Fruit fly (Drosophila melanogaster) whole organism, embryonic: ENCODE results near the gene Leash.

Source experiments
- CG10462 ChIP-seq: fragments of 200-800 bp; sonication (Bioruptor generic); optimal IDR thresholded peaks from 2 replicates; lab custom pipeline; 2016; ENCODE audit warnings: missing biosample characterization, missing genetic modification characterization
- CG11093 ChIP-seq: fragments of 200-800 bp; sonication (Bioruptor generic); IDR thresholded peaks from 3 replicates; pipeline ENCODE4 v1.3.6; 2022; ENCODE audit warnings: missing biosample characterization, missing genetic modification characterization
- CG11560 ChIP-seq: fragments of 200-800 bp; sonication (Bioruptor generic); IDR thresholded peaks from 3 replicates; pipeline ENCODE4 v1.3.6; 2022; ENCODE audit warnings: missing biosample characterization, missing genetic modification characterization
- CG12219 ChIP-seq: fragments of 200-800 bp; sonication (Bioruptor generic); optimal IDR thresholded peaks from 3 replicates; lab custom pipeline; 2018; ENCODE audit warnings: missing biosample characterization, mild to moderate bottlenecking, missing genetic modification characterization
- CG12744 ChIP-seq: fragments of 200-800 bp; sonication (Bioruptor generic); optimal IDR thresholded peaks from 2 replicates; lab custom pipeline; 2016; ENCODE audit warnings: missing biosample characterization, missing genetic modification characterization
- CG15269 ChIP-seq: fragments of 200-800 bp; sonication (Bioruptor generic); optimal IDR thresholded peaks from 2 replicates; lab custom pipeline; 2018; ENCODE audit warnings: missing biosample characterization, mild to moderate bottlenecking, missing genetic modification characterization, moderate library complexity
- CG1602 ChIP-seq: fragments of 200-800 bp; sonication (Bioruptor generic); optimal IDR thresholded peaks from 3 replicates; lab custom pipeline; 2016; ENCODE audit warnings: missing biosample characterization, missing genetic modification characterization
- CG16779 ChIP-seq: fragments of 200-800 bp; sonication (Bioruptor generic); IDR thresholded peaks from 2 replicates; pipeline ENCODE4 v1.3.6; 2022; ENCODE audit warnings: missing biosample characterization, missing genetic modification characterization
- CG16813 ChIP-seq: fragments of 200-800 bp; sonication (Bioruptor generic); IDR thresholded peaks from 3 replicates; pipeline ENCODE4 v1.3.6; 2022; ENCODE audit warnings: missing biosample characterization, missing genetic modification characterization; ENCODE audit not compliant: partially characterized antibody
- CG17186 ChIP-seq: fragments of 200-800 bp; sonication (Bioruptor generic); optimal IDR thresholded peaks from 3 replicates; lab custom pipeline; 2017; ENCODE audit warnings: missing biosample characterization, missing genetic modification reagents, missing genetic modification characterization
- CG18011 ChIP-seq: fragments of 200-800 bp; sonication (Bioruptor generic); optimal IDR thresholded peaks from 2 replicates; lab custom pipeline; 2017; ENCODE audit warnings: missing biosample characterization, missing genetic modification characterization, mild to moderate bottlenecking, moderate library complexity, missing genotype
- CG18262 ChIP-seq: fragments of 200-800 bp; optimal IDR thresholded peaks from 3 replicates; lab custom pipeline; 2019; ENCODE audit warnings: missing biosample characterization, mild to moderate bottlenecking, missing genetic modification characterization, moderate library complexity
- CG1832 ChIP-seq: fragments of 200-800 bp; sonication (Bioruptor generic); optimal IDR thresholded peaks from 2 replicates; lab custom pipeline; 2017; ENCODE audit warnings: missing biosample characterization, mild to moderate bottlenecking, missing genetic modification characterization, inconsistent platforms
- CG2129 ChIP-seq: fragments of 200-800 bp; sonication (Bioruptor generic); IDR thresholded peaks from 2 replicates; pipeline ENCODE4 v1.3.6; 2022; ENCODE audit warnings: missing biosample characterization, missing genetic modification characterization; ENCODE audit not compliant: partially characterized antibody
- CG2712 ChIP-seq: fragments of 200-800 bp; optimal IDR thresholded peaks from 3 replicates; lab custom pipeline; 2019; ENCODE audit warnings: missing biosample characterization, mild to moderate bottlenecking, missing genetic modification characterization, moderate library complexity
- CG31224 ChIP-seq: fragments of 200-800 bp; sonication (Bioruptor generic); IDR thresholded peaks from 2 replicates; pipeline ENCODE4 v1.3.6; 2022; ENCODE audit warnings: missing biosample characterization, missing genetic modification characterization
- CG31441 ChIP-seq: fragments of 200-800 bp; sonication (Bioruptor generic); IDR thresholded peaks from 2 replicates; pipeline ENCODE4 v1.3.6; 2022; ENCODE audit warnings: missing biosample characterization, missing genetic modification characterization
- CG34422 ChIP-seq: fragments of 200-800 bp; sonication (Bioruptor generic); IDR thresholded peaks from 3 replicates; pipeline ENCODE4 v1.3.6; 2022; ENCODE audit warnings: missing biosample characterization, missing genetic modification characterization
- CG43689 ChIP-seq: fragments of 200-800 bp; sonication (Bioruptor generic); IDR thresholded peaks from 2 replicates; pipeline ENCODE4 v1.3.6; 2022; ENCODE audit warnings: missing biosample characterization, missing genetic modification characterization
- CG4707 ChIP-seq: fragments of 200-800 bp; sonication (Bioruptor generic); optimal IDR thresholded peaks from 2 replicates; lab custom pipeline; 2018; ENCODE audit warnings: missing biosample characterization, mild to moderate bottlenecking, missing genetic modification characterization, moderate library complexity
- CG5245 ChIP-seq: fragments of 200-800 bp; sonication (Bioruptor generic); optimal IDR thresholded peaks from 3 replicates; lab custom pipeline; 2016; ENCODE audit warnings: missing biosample characterization, missing genetic modification characterization
- CG8359 ChIP-seq: fragments of 200-800 bp; sonication (Bioruptor generic); optimal IDR thresholded peaks from 2 replicates; lab custom pipeline; 2017; ENCODE audit warnings: missing biosample characterization, mild to moderate bottlenecking, missing genetic modification characterization, borderline replicate concordance
- CG9876 ChIP-seq: fragments of 200-800 bp; sonication (Bioruptor generic); optimal IDR thresholded peaks from 2 replicates; lab custom pipeline; 2016; ENCODE audit warnings: missing biosample characterization, missing genetic modification characterization
- D19B ChIP-seq: fragments of 200-800 bp; sonication (Bioruptor generic); optimal IDR thresholded peaks from 2 replicates; lab custom pipeline; 2017; ENCODE audit warnings: missing biosample characterization, mild to moderate bottlenecking, missing genetic modification characterization
- Dll ChIP-seq: fragments of 200-800 bp; sonication (Bioruptor generic); IDR thresholded peaks from 4 replicates; pipeline ENCODE4 v1.3.6; 2022; ENCODE audit warnings: missing biosample characterization, missing genetic modification characterization; ENCODE audit not compliant: partially characterized antibody
- Fer3 ChIP-seq: fragments of 200-800 bp; sonication (Bioruptor generic); optimal IDR thresholded peaks from 2 replicates; lab custom pipeline; 2018; ENCODE audit warnings: missing biosample characterization, mild to moderate bottlenecking, missing genetic modification characterization, moderate library complexity
- HLH3B ChIP-seq: fragments of 200-800 bp; sonication (Bioruptor generic); IDR thresholded peaks from 2 replicates; pipeline ENCODE4 v1.3.6; 2022; ENCODE audit warnings: missing biosample characterization, missing genetic modification characterization
- Hr3 ChIP-seq: fragments of 200-800 bp; sonication (Bioruptor generic); optimal IDR thresholded peaks from 3 replicates; lab custom pipeline; 2016; ENCODE audit warnings: missing biosample characterization, missing genetic modification characterization
- Mad ChIP-seq: fragments of 200-800 bp; sonication (Bioruptor generic); optimal IDR thresholded peaks from 2 replicates; lab custom pipeline; 2016; ENCODE audit warnings: missing biosample characterization, missing genetic modification characterization
- Med ChIP-seq: fragments of 200-800 bp; sonication (Bioruptor generic); peaks from one replicate; lab custom pipeline; 2016; ENCODE audit warnings: missing biosample characterization, missing genetic modification characterization, mild to moderate bottlenecking, inconsistent platforms, moderate library complexity
- Nf-YB ChIP-seq: fragments of 200-800 bp; sonication (Bioruptor generic); optimal IDR thresholded peaks from 3 replicates; lab custom pipeline; 2019; ENCODE audit warnings: missing biosample characterization, mild to moderate bottlenecking, missing genetic modification characterization, moderate library complexity
- amos ChIP-seq: fragments of 200-800 bp; sonication (Bioruptor generic); IDR thresholded peaks from 2 replicates; pipeline ENCODE4 v1.3.6; 2022; ENCODE audit warnings: missing biosample characterization, missing genetic modification characterization; ENCODE audit not compliant: partially characterized antibody
- bowl ChIP-seq: fragments of 200-800 bp; sonication (Bioruptor generic); IDR thresholded peaks from 2 replicates; pipeline ENCODE4 v1.3.6; 2022; ENCODE audit warnings: missing biosample characterization, missing genetic modification characterization
- chinmo ChIP-seq: fragments of 200-800 bp; sonication (Bioruptor generic); IDR thresholded peaks from 4 replicates; pipeline ENCODE4 v1.3.6; 2022; ENCODE audit warnings: missing biosample characterization, missing genetic modification characterization; ENCODE audit not compliant: partially characterized antibody
- chm ChIP-seq: fragments of 200-800 bp; sonication (Bioruptor generic); IDR thresholded peaks from 2 replicates; pipeline ENCODE4 v1.3.6; 2022; ENCODE audit warnings: missing biosample characterization, missing genetic modification characterization
- ci ChIP-seq: fragments of 200-800 bp; sonication (Bioruptor generic); IDR thresholded peaks from 3 replicates; pipeline ENCODE4 v1.3.6; 2022; ENCODE audit warnings: missing biosample characterization, missing genetic modification characterization
- dati ChIP-seq: fragments of 200-800 bp; sonication (Bioruptor generic); IDR thresholded peaks from 2 replicates; pipeline ENCODE4 v1.3.6; 2022; ENCODE audit warnings: missing biosample characterization, missing genetic modification characterization
- gce ChIP-seq: fragments of 200-800 bp; sonication (Bioruptor generic); IDR thresholded peaks from 3 replicates; pipeline ENCODE4 v1.3.6; 2022; ENCODE audit warnings: missing biosample characterization, missing genetic modification characterization
- hkb ChIP-seq, 2 experiments: fragments of 200-800 bp in 1 of 2; fragments of >200 bp in 1 of 2; sonication (Bioruptor generic) in 1 of 2; IDR thresholded peaks in 1 of 2; optimal IDR thresholded peaks in 1 of 2; 2 replicates each; pipeline versions ENCODE4 v1.3.6 to Lab custom; 2017 to 2022; ENCODE audit warnings: missing biosample characterization in 1 of 2, missing genetic modification characterization in 1 of 2
- ken ChIP-seq: fragments of 200-800 bp; sonication (Bioruptor generic); IDR thresholded peaks from 3 replicates; pipeline ENCODE4 v1.3.6; 2022; ENCODE audit warnings: missing biosample characterization, missing genetic modification characterization
- prd ChIP-seq, 3 experiments: fragments of >200 bp in 2 of 3; fragments of 200-800 bp in 1 of 3; sonication (Bioruptor generic) in 1 of 3; optimal IDR thresholded peaks in 2 of 3; IDR thresholded peaks in 1 of 3; 2 replicates in 2 of 3; 3 replicates in 1 of 3; pipeline versions ENCODE4 v1.3.6 to Lab custom; 2017 to 2022; ENCODE audit warnings: missing biosample characterization in 1 of 3, missing genetic modification characterization in 1 of 3
- shn ChIP-seq: fragments of 200-800 bp; sonication (Bioruptor generic); optimal IDR thresholded peaks from 3 replicates; lab custom pipeline; 2016; ENCODE audit warnings: missing biosample characterization, missing genetic modification characterization
- sob ChIP-seq: fragments of 200-800 bp; sonication (Bioruptor generic); IDR thresholded peaks from 2 replicates; pipeline ENCODE4 v1.3.6; 2022; ENCODE audit warnings: missing biosample characterization, missing genetic modification characterization
- ssp ChIP-seq: fragments of 200-800 bp; sonication (Bioruptor generic); IDR thresholded peaks from 2 replicates; pipeline ENCODE4 v1.3.6; 2022; ENCODE audit warnings: missing biosample characterization, missing genetic modification characterization
- stc ChIP-seq: fragments of 200-800 bp; sonication (Bioruptor generic); IDR thresholded peaks from 2 replicates; pipeline ENCODE4 v1.3.6; 2022; ENCODE audit warnings: missing biosample characterization, missing genetic modification characterization
- trem ChIP-seq: fragments of 200-800 bp; optimal IDR thresholded peaks from 3 replicates; lab custom pipeline; 2019; ENCODE audit warnings: missing biosample characterization, mild to moderate bottlenecking, missing genetic modification characterization, moderate library complexity
- unc-4 ChIP-seq: fragments of 200-800 bp; sonication (Bioruptor generic); IDR thresholded peaks from 2 replicates; pipeline ENCODE4 v1.3.6; 2022; ENCODE audit warnings: missing biosample characterization, missing genetic modification characterization; ENCODE audit not compliant: partially characterized antibody
- unpg ChIP-seq: fragments of 200-800 bp; sonication (Bioruptor generic); optimal IDR thresholded peaks from 3 replicates; lab custom pipeline; 2018; ENCODE audit warnings: missing biosample characterization, mild to moderate bottlenecking, missing genetic modification characterization, moderate library complexity

The Leash gene

DNA sequence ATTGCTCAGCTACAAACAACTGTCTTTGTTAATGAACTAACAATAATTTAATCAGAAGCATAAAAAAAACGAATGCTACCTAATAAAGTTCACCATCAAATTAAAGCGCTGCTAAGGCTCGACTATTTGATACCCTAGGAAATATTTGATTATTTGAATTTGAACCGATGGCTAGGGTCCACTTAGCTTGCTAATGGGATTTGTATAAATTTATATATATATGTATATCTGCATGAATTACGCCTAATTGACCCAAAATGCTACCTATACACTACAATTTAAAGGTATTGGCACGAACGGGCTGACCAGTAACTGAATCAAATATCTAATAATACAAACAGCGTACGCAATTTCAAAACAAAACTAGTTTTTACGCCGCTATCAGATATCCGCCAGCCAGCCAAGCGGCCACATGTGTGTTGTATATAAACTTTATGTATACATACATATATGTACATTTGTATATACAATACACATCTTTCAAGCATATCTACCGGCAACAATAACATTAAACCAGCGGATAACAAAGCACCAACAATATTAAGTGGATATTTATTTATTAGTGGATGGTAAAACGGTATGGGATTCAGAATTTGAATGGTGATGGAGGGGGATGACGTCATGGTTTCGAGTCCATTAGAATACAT lies 1.2 kb upstream of the Leash start (continued):
- TF ChIP-seq CG9876 (GFP tag; lab: Kevin White, UChicago), result no peak
- TF ChIP-seq Fer3 (tag; lab: Kevin White, UChicago), result peak; percentile 80
- no peak for TF ChIP-seq CG2129 (GFP tag; lab: Robert Waterston, UW)
- peak; percentile 80 for TF ChIP-seq CG15269 (tag; lab: Kevin White, UChicago)
- peak; percentile 44 for TF ChIP-seq ssp (GFP tag; lab: Robert Waterston, UW)
- TF ChIP-seq CG11560 (tag; lab: Robert Waterston, UW), result peak; percentile 57; the same call in 2 of the 3 replicates
- no peak for TF ChIP-seq prd (optimal IDR thresholded peaks at IDR 0.05; lab: Kevin White, UChicago)
- peak; percentile 88 for TF ChIP-seq prd (GFP tag; IDR thresholded peaks at IDR 0.05; lab: Robert Waterston, UW)
- TF ChIP-seq CG31441 (GFP tag; lab: Robert Waterston, UW), result peak; percentile 78
- TF ChIP-seq CG1832 (GFP tag; lab: Kevin White, UChicago), result no peak
- TF ChIP-seq stc, result peak; percentile 84
- TF ChIP-seq Med (GFP tag; lab: Kevin White, UChicago), result peak; percentile 88
- no peak for TF ChIP-seq shn
- TF ChIP-seq CG5245 (GFP tag; lab: Kevin White, UChicago), result peak; percentile 42
- TF ChIP-seq CG4707 (GFP tag; lab: Kevin White, UChicago), result no peak
- TF ChIP-seq CG11093 (GFP tag; lab: Robert Waterston, UW), result peak; percentile 59; the same call in 1 of the 3 replicates
- TF ChIP-seq CG12744 (GFP tag; lab: Kevin White, UChicago), result no peak
- TF ChIP-seq dati, result peak; percentile 62; the same call in 1 of the 2 replicates
- peak; percentile 26 for TF ChIP-seq Nf-YB
- TF ChIP-seq CG16813 (GFP tag; lab: Robert Waterston, UW), result no peak
- TF ChIP-seq CG18262 (tag; lab: Kevin White, UChicago), result peak; percentile 64
- peak; percentile 51 for TF ChIP-seq CG12219 (GFP tag; lab: Kevin White, UChicago)
- peak; percentile 79; the same call in 2 of the 3 replicates for TF ChIP-seq ken (GFP tag; lab: Robert Waterston, UW)
- TF ChIP-seq gce (GFP tag; lab: Robert Waterston, UW), result peak; percentile 65; the same call in 1 of the 3 replicates
- TF ChIP-seq chm (GFP tag; lab: Robert Waterston, UW), result peak; percentile 53; the same call in 1 of the 2 replicates
- TF ChIP-seq CG16779 (GFP tag; lab: Robert Waterston, UW), result peak; percentile 82
- peak; percentile 75 for TF ChIP-seq CG31224
- TF ChIP-seq amos (GFP tag; lab: Robert Waterston, UW), result no peak; the same call in 1 of the 2 replicates
- peak; percentile 88 for TF ChIP-seq sob
- peak; percentile 98 for TF ChIP-seq D19B (GFP tag; lab: Kevin White, UChicago)
- TF ChIP-seq trem (tag; lab: Kevin White, UChicago), result no peak
- no peak for TF ChIP-seq Mad
- TF ChIP-seq unpg (GFP tag; lab: Kevin White, UChicago), result peak; percentile 77
- TF ChIP-seq CG17186 (GFP tag; lab: Kevin White, UChicago), result no peak
- TF ChIP-seq CG8359 (GFP tag; lab: Kevin White, UChicago), result no peak
- TF ChIP-seq CG18011 (GFP tag; lab: Kevin White, UChicago), result no peak
- peak; percentile 78 for TF ChIP-seq CG2712 (tag; lab: Kevin White, UChicago)
- no peak for TF ChIP-seq hkb (optimal IDR thresholded peaks at IDR 0.05; lab: Kevin White, UChicago)
- TF ChIP-seq hkb (GFP tag; IDR thresholded peaks at IDR 0.05; lab: Robert Waterston, UW), result peak; percentile 91
- 0 out of 4 replicates have a peak, but pooled peaks have one; percentile 54 for TF ChIP-seq chinmo
- no peak for TF ChIP-seq Dll (GFP tag; lab: Robert Waterston, UW)
- TF ChIP-seq HLH3B (GFP tag; lab: Robert Waterston, UW), result peak; percentile 83
- no peak for TF ChIP-seq unc-4 (GFP tag; lab: Robert Waterston, UW)
- TF ChIP-seq CG43689 (GFP tag; lab: Robert Waterston, UW), result peak; percentile 60
- peak; percentile 84; the same call in 2 of the 3 replicates for TF ChIP-seq ci (GFP tag; lab: Robert Waterston, UW)
- TF ChIP-seq CG34422 (GFP tag; lab: Robert Waterston, UW), result peak; percentile 89
- no peak for TF ChIP-seq CG10462 (GFP tag; lab: Kevin White, UChicago)
- TF ChIP-seq CG1602, result peak; percentile 19
- TF ChIP-seq bowl (GFP tag; lab: Robert Waterston, UW), result peak; percentile 64; the same call in 1 of the 2 replicates
- TF ChIP-seq Hr3 (GFP tag; lab: Kevin White, UChicago), result peak; percentile 27
